Fruit fly (Drosophila melanogaster) whole organism, embryonic: ENCODE data around the gene CG6345.

ENCODE experiments used
- Abd-B ChIP-seq: fragments of 200-800 bp; sonication (Bioruptor generic); optimal IDR thresholded peaks from 2 replicates; lab custom pipeline; 2018; ENCODE audit warnings: missing biosample characterization, mild to moderate bottlenecking, missing genetic modification characterization, moderate library complexity
- Atf-2 ChIP-seq: fragments of 200-800 bp; sonication (Bioruptor generic); optimal IDR thresholded peaks from 2 replicates; lab custom pipeline; 2016; ENCODE audit warnings: missing biosample characterization, missing genetic modification characterization
- Bgb ChIP-seq: fragments of 200-800 bp; sonication (Bioruptor generic); IDR thresholded peaks from 2 replicates; pipeline ENCODE4 v1.3.6; 2022; ENCODE audit warnings: missing biosample characterization, missing genetic modification characterization; ENCODE audit not compliant: partially characterized antibody
- C15 ChIP-seq: fragments of 200-800 bp; sonication (Bioruptor generic); IDR thresholded peaks from 3 replicates; pipeline ENCODE4 v1.3.6; 2022; ENCODE audit warnings: missing biosample characterization, missing genetic modification characterization
- CG10959 ChIP-seq: fragments of 200-800 bp; sonication (Bioruptor generic); IDR thresholded peaks from 2 replicates; pipeline ENCODE4 v1.3.6; 2022; ENCODE audit warnings: missing biosample characterization, missing genetic modification characterization
- CG11247 ChIP-seq: fragments of 200-800 bp; sonication (Bioruptor generic); IDR thresholded peaks from 2 replicates; pipeline ENCODE4 v1.3.6; 2022; ENCODE audit warnings: missing biosample characterization, missing genetic modification characterization
- CG12219 ChIP-seq: fragments of 200-800 bp; sonication (Bioruptor generic); optimal IDR thresholded peaks from 3 replicates; lab custom pipeline; 2018; ENCODE audit warnings: missing biosample characterization, mild to moderate bottlenecking, missing genetic modification characterization
- CG1529 ChIP-seq: fragments of 200-800 bp; sonication (Bioruptor generic); optimal IDR thresholded peaks from 3 replicates; lab custom pipeline; 2018; ENCODE audit warnings: missing biosample characterization, missing genetic modification characterization
- CG15696 ChIP-seq: fragments of 200-800 bp; sonication (Bioruptor generic); optimal IDR thresholded peaks from 2 replicates; lab custom pipeline; 2019; ENCODE audit warnings: missing biosample characterization, mild to moderate bottlenecking, missing genetic modification characterization, moderate library complexity
- CG16813 ChIP-seq: fragments of 200-800 bp; sonication (Bioruptor generic); IDR thresholded peaks from 3 replicates; pipeline ENCODE4 v1.3.6; 2022; ENCODE audit warnings: missing biosample characterization, missing genetic modification characterization; ENCODE audit not compliant: partially characterized antibody
- CG17186 ChIP-seq: fragments of 200-800 bp; sonication (Bioruptor generic); optimal IDR thresholded peaks from 3 replicates; lab custom pipeline; 2017; ENCODE audit warnings: missing biosample characterization, missing genetic modification reagents, missing genetic modification characterization
- CG17359 ChIP-seq: fragments of 200-800 bp; sonication (Bioruptor generic); optimal IDR thresholded peaks from 3 replicates; lab custom pipeline; 2018; ENCODE audit warnings: missing biosample characterization, mild to moderate bottlenecking, missing genetic modification characterization, moderate library complexity
- CG17612 ChIP-seq: fragments of 200-800 bp; sonication (Bioruptor generic); IDR thresholded peaks from 2 replicates; pipeline ENCODE4 v1.3.6; 2022; ENCODE audit warnings: missing biosample characterization, missing genetic modification characterization
- CG17912 ChIP-seq: fragments of 200-800 bp; sonication (Bioruptor generic); optimal IDR thresholded peaks from 2 replicates; lab custom pipeline; 2018; ENCODE audit warnings: missing biosample characterization, mild to moderate bottlenecking, missing genetic modification characterization
- CG2129 ChIP-seq: fragments of 200-800 bp; sonication (Bioruptor generic); IDR thresholded peaks from 2 replicates; pipeline ENCODE4 v1.3.6; 2022; ENCODE audit warnings: missing biosample characterization, missing genetic modification characterization; ENCODE audit not compliant: partially characterized antibody
- CG30403 ChIP-seq: fragments of 200-800 bp; sonication (Bioruptor generic); optimal IDR thresholded peaks from 3 replicates; lab custom pipeline; 2016; ENCODE audit warnings: missing biosample characterization, missing genetic modification characterization
- CG34224 ChIP-seq: fragments of 200-800 bp; sonication (Bioruptor generic); IDR thresholded peaks from 3 replicates; pipeline ENCODE4 v1.3.6; 2022; ENCODE audit warnings: missing biosample characterization, missing genetic modification characterization; ENCODE audit not compliant: partially characterized antibody
- CG43689 ChIP-seq: fragments of 200-800 bp; sonication (Bioruptor generic); IDR thresholded peaks from 2 replicates; pipeline ENCODE4 v1.3.6; 2022; ENCODE audit warnings: missing biosample characterization, missing genetic modification characterization
- CG4404 ChIP-seq: fragments of 200-800 bp; sonication (Bioruptor generic); IDR thresholded peaks from 2 replicates; pipeline ENCODE4 v1.3.6; 2022; ENCODE audit warnings: missing biosample characterization, missing genetic modification characterization
- CG4707 ChIP-seq: fragments of 200-800 bp; sonication (Bioruptor generic); optimal IDR thresholded peaks from 2 replicates; lab custom pipeline; 2018; ENCODE audit warnings: missing biosample characterization, mild to moderate bottlenecking, missing genetic modification characterization, moderate library complexity
- CG5180 ChIP-seq: fragments of 200-800 bp; sonication (Bioruptor generic); optimal IDR thresholded peaks from 3 replicates; lab custom pipeline; 2017; ENCODE audit warnings: missing biosample characterization, missing genetic modification characterization, mild to moderate bottlenecking, moderate library complexity, missing genetic modification reagents
- CG5245 ChIP-seq: fragments of 200-800 bp; sonication (Bioruptor generic); optimal IDR thresholded peaks from 3 replicates; lab custom pipeline; 2016; ENCODE audit warnings: missing biosample characterization, missing genetic modification characterization
- CG6272 ChIP-seq: fragments of 200-800 bp; sonication (Bioruptor generic); IDR thresholded peaks from 2 replicates; pipeline ENCODE4 v1.3.6; 2022; ENCODE audit warnings: missing biosample characterization, missing genetic modification characterization
- CG7839 ChIP-seq: fragments of 200-800 bp; sonication (Bioruptor generic); optimal IDR thresholded peaks from 3 replicates; lab custom pipeline; 2018; ENCODE audit warnings: missing biosample characterization, mild to moderate bottlenecking, missing genetic modification characterization, moderate library complexity
- CG9727 ChIP-seq: fragments of 200-800 bp; sonication (Bioruptor generic); optimal IDR thresholded peaks from 3 replicates; lab custom pipeline; 2017; ENCODE audit warnings: missing biosample characterization, mild to moderate bottlenecking, missing genetic modification characterization
- CHES-1-like ChIP-seq: fragments of 200-800 bp; sonication (Bioruptor generic); optimal IDR thresholded peaks from 2 replicates; lab custom pipeline; 2016; ENCODE audit warnings: missing biosample characterization, missing genetic modification characterization
- CrebB ChIP-seq: fragments of 200-800 bp; sonication (Bioruptor generic); optimal IDR thresholded peaks from 3 replicates; lab custom pipeline; 2018; ENCODE audit warnings: missing biosample characterization, mild to moderate bottlenecking, missing genetic modification characterization
- Dp ChIP-seq: fragments of 200-800 bp; sonication (Bioruptor generic); optimal IDR thresholded peaks from 2 replicates; lab custom pipeline; 2018; ENCODE audit warnings: missing biosample characterization, mild to moderate bottlenecking, missing genetic modification characterization, moderate library complexity
- Ets65A ChIP-seq: fragments of 200-800 bp; sonication (Bioruptor generic); peaks from one replicate; lab custom pipeline; 2016; ENCODE audit warnings: missing biosample characterization, missing genetic modification characterization
- Ets97D ChIP-seq: fragments of 200-800 bp; sonication (Bioruptor generic); optimal IDR thresholded peaks from 3 replicates; lab custom pipeline; 2016; ENCODE audit warnings: missing biosample characterization, missing genetic modification characterization
- HLH54F ChIP-seq: fragments of 200-800 bp; sonication (Bioruptor generic); optimal IDR thresholded peaks from 3 replicates; lab custom pipeline; 2016; ENCODE audit warnings: missing biosample characterization, missing genetic modification characterization
- Nf-YC ChIP-seq: fragments of 200-800 bp; optimal IDR thresholded peaks from 3 replicates; lab custom pipeline; 2019; ENCODE audit warnings: missing biosample characterization, mild to moderate bottlenecking, missing genetic modification characterization, moderate library complexity
- Ptx1 ChIP-seq: fragments of 200-800 bp; sonication (Bioruptor generic); IDR thresholded peaks from 2 replicates; pipeline ENCODE4 v1.3.6; 2022; ENCODE audit warnings: missing biosample characterization, missing genetic modification characterization
- Side ChIP-seq: fragments of 200-800 bp; sonication (Bioruptor generic); optimal IDR thresholded peaks from 2 replicates; lab custom pipeline; 2016; ENCODE audit warnings: missing biosample characterization, missing genetic modification characterization
- Sin3A ChIP-seq: fragments of >200 bp; optimal IDR thresholded peaks from 2 replicates; lab custom pipeline; 2018
- ara ChIP-seq: fragments of 200-800 bp; sonication (Bioruptor generic); IDR thresholded peaks from 2 replicates; pipeline ENCODE4 v1.3.6; 2022; ENCODE audit warnings: missing biosample characterization, missing genetic modification characterization
- bbx ChIP-seq: fragments of 200-800 bp; sonication (Bioruptor generic); IDR thresholded peaks from 2 replicates; pipeline ENCODE4 v1.3.6; 2022; ENCODE audit warnings: missing biosample characterization, missing genetic modification characterization; ENCODE audit not compliant: partially characterized antibody
- cato ChIP-seq: fragments of 200-800 bp; sonication (Bioruptor generic); optimal IDR thresholded peaks from 2 replicates; lab custom pipeline; 2016; ENCODE audit warnings: missing biosample characterization, missing genetic modification characterization, borderline replicate concordance
- cg ChIP-seq: fragments of 200-800 bp; sonication (Bioruptor generic); optimal IDR thresholded peaks from 3 replicates; lab custom pipeline; 2019; ENCODE audit warnings: missing biosample characterization, mild to moderate bottlenecking, missing genetic modification characterization, moderate library complexity
- chinmo ChIP-seq: fragments of 200-800 bp; sonication (Bioruptor generic); IDR thresholded peaks from 4 replicates; pipeline ENCODE4 v1.3.6; 2022; ENCODE audit warnings: missing biosample characterization, missing genetic modification characterization; ENCODE audit not compliant: partially characterized antibody
- esg ChIP-seq: fragments of 200-800 bp; sonication (Bioruptor generic); conservative IDR thresholded peaks from 2 replicates; pipeline ENCODE4 v1.3.6; 2022; ENCODE audit warnings: missing biosample characterization, missing genetic modification characterization
- ewg ChIP-seq: fragments of 200-800 bp; sonication (Bioruptor generic); optimal IDR thresholded peaks from 3 replicates; lab custom pipeline; 2017; ENCODE audit warnings: mild to moderate bottlenecking, missing biosample characterization, missing genetic modification reagents, missing genetic modification characterization
- gro ChIP-seq: fragments of 200-800 bp; sonication (Bioruptor generic); optimal IDR thresholded peaks from 2 replicates; lab custom pipeline; 2016; ENCODE audit warnings: missing biosample characterization, missing genetic modification characterization
- kni ChIP-seq: fragments of 200-800 bp; sonication (Bioruptor generic); optimal IDR thresholded peaks from 3 replicates; lab custom pipeline; 2017; ENCODE audit warnings: mild to moderate bottlenecking, missing biosample characterization, missing genetic modification reagents, missing genetic modification characterization
- nom ChIP-seq: fragments of 200-800 bp; sonication (Bioruptor generic); optimal IDR thresholded peaks from 2 replicates; lab custom pipeline; 2017; ENCODE audit warnings: missing biosample characterization, missing genetic modification characterization, mild to moderate bottlenecking, moderate library complexity, missing genetic modification reagents
- pnt ChIP-seq: fragments of 200-800 bp; sonication (Bioruptor generic); optimal IDR thresholded peaks from 3 replicates; lab custom pipeline; 2016; ENCODE audit warnings: missing biosample characterization, missing genetic modification characterization
- repo ChIP-seq: fragments of 200-800 bp; sonication (Bioruptor generic); optimal IDR thresholded peaks from 2 replicates; lab custom pipeline; 2016; ENCODE audit warnings: missing biosample characterization, missing genetic modification characterization
- sens-2 ChIP-seq: fragments of 200-800 bp; sonication (Bioruptor generic); IDR thresholded peaks from 2 replicates; pipeline ENCODE4 v1.3.6; 2022; ENCODE audit warnings: missing biosample characterization, missing genetic modification characterization
- sug ChIP-seq: fragments of 200-800 bp; optimal IDR thresholded peaks from 2 replicates; lab custom pipeline; 2019; ENCODE audit warnings: missing biosample characterization, mild to moderate bottlenecking, missing genetic modification characterization, moderate library complexity
- unpg ChIP-seq: fragments of 200-800 bp; sonication (Bioruptor generic); optimal IDR thresholded peaks from 3 replicates; lab custom pipeline; 2018; ENCODE audit warnings: missing biosample characterization, mild to moderate bottlenecking, missing genetic modification characterization, moderate library complexity
- usp ChIP-seq: fragments of >200 bp; optimal IDR thresholded peaks from 2 replicates; lab custom pipeline; 2017; ENCODE audit warnings: missing biosample characterization, missing genetic modification characterization
- zf30C ChIP-seq: fragments of 200-800 bp; sonication (Bioruptor generic); optimal IDR thresholded peaks from 3 replicates; lab custom pipeline; 2018; ENCODE audit warnings: missing biosample characterization, mild to moderate bottlenecking, missing genetic modification characterization

CG6345 gene

DNA sequence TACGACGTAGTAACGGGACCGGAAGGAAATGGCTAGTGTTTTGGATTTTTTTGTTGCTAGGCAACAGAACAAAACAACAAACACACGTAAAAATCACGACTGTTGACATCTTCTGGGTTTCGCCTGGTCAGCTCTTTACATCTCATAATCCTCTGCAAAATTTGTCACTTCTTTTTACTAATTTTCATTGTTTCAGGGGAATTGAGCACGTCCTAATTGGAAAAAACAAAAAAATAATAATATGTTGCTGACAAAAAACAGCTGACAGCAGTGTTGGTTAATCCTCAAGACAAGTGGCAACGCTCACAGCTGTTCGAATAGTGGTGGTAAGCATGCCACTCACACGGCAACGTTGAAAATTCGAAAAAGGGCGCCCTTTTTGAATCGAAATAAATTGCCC lies 38.0 kb downstream of the CG6345 start, which contains the start of gene Rfx (continued):
- TF ChIP-seq nom (GFP tag; lab: Kevin White, UChicago) (peak; percentile 55), C15 (GFP tag; lab: Robert Waterston, UW) (no peak), Dp (peak; percentile 97), CG2129 (no peak), HLH54F (no peak), cg (no peak), ewg (GFP tag; lab: Kevin White, UChicago) (no peak), Ptx1 (GFP tag; lab: Robert Waterston, UW) (no peak), CG17612 (GFP tag; lab: Robert Waterston, UW) (no peak), Atf-2 (no peak), CG6272 (GFP tag; lab: Robert Waterston, UW) (no peak), CG16813 (no peak), ara (GFP tag; lab: Robert Waterston, UW) (no peak), gro (peak; percentile 44), cato (GFP tag; lab: Kevin White, UChicago) (no peak), CG17186 (no peak), CG5245 (GFP tag; lab: Kevin White, UChicago) (no peak), CG1529 (GFP tag; lab: Kevin White, UChicago) (no peak), usp (no peak), esg (GFP tag; lab: Robert Waterston, UW) (no peak), Ets97D (peak; percentile 91), unpg (GFP tag; lab: Kevin White, UChicago) (peak; percentile 8), CG4707 (GFP tag; lab: Kevin White, UChicago) (no peak), CG12219 (GFP tag; lab: Kevin White, UChicago) (no peak), Ets65A (GFP tag; lab: Kevin White, UChicago) (no peak), repo (GFP tag; lab: Kevin White, UChicago) (peak; percentile 14), pnt (no peak), chinmo (no peak), CG9727 (peak; percentile 65), CG17359 (tag; lab: Kevin White, UChicago) (no peak), CG7839 (no peak), Abd-B (GFP tag; lab: Kevin White, UChicago) (no peak), CG4404 (GFP tag; lab: Robert Waterston, UW) (no peak), CG15696 (no peak), CG30403 (peak; percentile 37), bbx (GFP tag; lab: Robert Waterston, UW) (no peak), CG11247 (no peak), CG43689 (GFP tag; lab: Robert Waterston, UW) (no peak), zf30C (no peak), CG5180 (peak; percentile 9), Side (GFP tag; lab: Kevin White, UChicago) (peak; percentile 37), CG10959 (GFP tag; lab: Robert Waterston, UW) (no peak), CrebB (tag; lab: Kevin White, UChicago) (peak; percentile 34), Bgb (GFP tag; lab: Robert Waterston, UW) (no peak), Sin3A (lab: Kevin White, UChicago) (peak; percentile 62), sens-2 (GFP tag; lab: Robert Waterston, UW) (no peak), CHES-1-like (GFP tag; lab: Kevin White, UChicago) (peak; percentile 24), kni (GFP tag; lab: Kevin White, UChicago) (peak; percentile 11), CG34224 (no peak), sug (tag; lab: Kevin White, UChicago) (peak; percentile 58), Nf-YC (peak; percentile 28), CG17912 (GFP tag; lab: Kevin White, UChicago) (no peak)
